Worm (Caenorhabditis elegans) whole organism, early embryonic: ENCODE measurements around the gene brap-2.
A peak's percentile ranks its signal among the peaks of the same experiment; 100 is the strongest.

Source experiments
- aly-1 ChIP-seq: sonication (generic microtip); optimal IDR thresholded peaks from 2 replicates; lab custom pipeline; 2016; ENCODE audit warnings: missing genetic modification characterization, missing compliant biosample characterization
- ama-1 ChIP-seq: fragments of 150-350 bp; optimal IDR thresholded peaks from 2 replicates; lab custom pipeline; 2014
- ceh-13 ChIP-seq: fragments of 200-800 bp; sonication (Bioruptor generic); optimal IDR thresholded peaks from 2 replicates; lab custom pipeline; 2018; ENCODE audit warnings: mild to moderate bottlenecking, missing genetic modification characterization, missing compliant biosample characterization
- ceh-36 ChIP-seq: sonication (generic microtip); optimal IDR thresholded peaks from 2 replicates; lab custom pipeline; 2016; ENCODE audit warnings: missing genetic modification characterization, inconsistent platforms, missing compliant biosample characterization
- ets-7 ChIP-seq: sonication (generic microtip); optimal IDR thresholded peaks from 2 replicates; lab custom pipeline; 2016; ENCODE audit warnings: missing genotype, missing genetic modification characterization, missing compliant biosample characterization
- flt-1 ChIP-seq: fragments of 200-800 bp; sonication (Bioruptor generic); IDR thresholded peaks from 2 replicates; pipeline ENCODE4 v1.3.6; 2022; ENCODE audit warnings: missing genetic modification characterization, missing compliant biosample characterization
- hmbx-1 ChIP-seq: sonication (generic microtip); optimal IDR thresholded peaks from 2 replicates; lab custom pipeline; 2016; ENCODE audit warnings: mild to moderate bottlenecking, missing genetic modification characterization, missing compliant biosample characterization
- hmg-4 ChIP-seq: fragments of 200-800 bp; sonication (Bioruptor generic); optimal IDR thresholded peaks from 2 replicates; lab custom pipeline; 2018; ENCODE audit warnings: mild to moderate bottlenecking, missing genetic modification characterization, missing compliant biosample characterization
- scrt-1 ChIP-seq: fragments of 200-800 bp; sonication (Bioruptor generic); IDR thresholded peaks from 2 replicates; pipeline ENCODE4 v1.3.6; 2022; ENCODE audit warnings: missing genetic modification characterization, missing compliant biosample characterization
- sea-1 ChIP-seq: fragments of 200-800 bp; sonication (Bioruptor generic); conservative IDR thresholded peaks from 2 replicates; pipeline ENCODE4 v1.3.6; 2022; ENCODE audit warnings: missing genetic modification characterization, missing compliant biosample characterization
- tbx-37 ChIP-seq: fragments of 200-800 bp; sonication (Bioruptor generic); conservative IDR thresholded peaks from 2 replicates; pipeline ENCODE4 v1.3.6; 2022; ENCODE audit warnings: missing genetic modification reagents, missing genetic modification characterization, missing compliant biosample characterization

- TF ChIP-seq flt-1 (GFP tag; lab: Robert Waterston, UW): peak; percentile 3; the same call in 1 of the 2 replicates
- TF ChIP-seq ama-1: no peak
- TF ChIP-seq ets-7: no peak
- TF ChIP-seq hmg-4 (GFP tag; lab: Kevin White, UChicago): no peak
- TF ChIP-seq sea-1 (GFP tag; lab: Robert Waterston, UW): 0 out of 2 replicates have a peak, but pooled peaks have one; percentile 10
- no peak for TF ChIP-seq ceh-13 (GFP tag; lab: Kevin White, UChicago)
- no peak for TF ChIP-seq scrt-1 (GFP tag; lab: Robert Waterston, UW)
- TF ChIP-seq hmbx-1 (tag; lab: Kevin White, UChicago): no peak
- TF ChIP-seq ceh-36 (tag; lab: Kevin White, UChicago): no peak
- no peak for TF ChIP-seq aly-1 (tag; lab: Kevin White, UChicago)
- no peak for TF ChIP-seq tbx-37
Observed at ce11 chrII:5418317-5418716, 25.3 kb upstream of the brap-2 start.
